Worm (Caenorhabditis elegans): ENCODE data around the gene pnn-1.

DNA sequence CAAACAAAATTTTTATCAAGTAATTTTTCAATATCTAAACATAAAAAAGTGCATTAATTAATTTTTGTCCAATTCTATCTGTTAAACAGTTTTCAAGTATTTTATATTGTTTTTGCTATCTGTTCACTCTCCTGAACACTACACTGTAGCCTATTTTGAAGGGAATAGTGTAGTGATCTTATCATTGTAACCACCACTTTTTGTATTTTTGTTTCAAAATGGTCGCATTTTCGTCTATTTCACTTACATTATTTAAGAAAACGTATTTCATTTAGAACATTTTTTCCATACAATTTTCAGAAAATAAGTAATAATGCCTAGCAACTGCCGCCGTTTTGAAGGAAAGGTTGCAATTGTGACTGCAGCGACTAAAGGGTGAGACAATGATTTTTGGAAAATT lies 48.6 kb upstream of the pnn-1 start, which contains the start of gene dhrs-4:
- TF ChIP-seq F13C5.2 (tag; optimal IDR thresholded peaks at IDR 0.05) (no peak), pes-1 (GFP tag; IDR thresholded peaks at IDR 0.05) (no peak), hmbx-1 (tag; optimal IDR thresholded peaks at IDR 0.05) (no peak), ama-1 (optimal IDR thresholded peaks at IDR 0.05) (no peak), sea-1 (GFP tag; conservative IDR thresholded peaks at IDR 0.05) (no peak), B0310.2 (tag; optimal IDR thresholded peaks at IDR 0.05) (no peak), ceh-36 (tag; optimal IDR thresholded peaks at IDR 0.05) (no peak), aly-1 (tag; optimal IDR thresholded peaks at IDR 0.05) (no peak), hnd-1 (tag; optimal IDR thresholded peaks at IDR 0.05) (no peak), tbx-37 (GFP tag; conservative IDR thresholded peaks at IDR 0.05) (no peak), scrt-1 (GFP tag; IDR thresholded peaks at IDR 0.05) (no peak), ets-7 (tag; optimal IDR thresholded peaks at IDR 0.05) (no peak)

Measured in whole organism, early embryonic.